Fruit fly (Drosophila melanogaster): Measurements from ENCODE around the gene CG4935.

dm6 chr2L:16234817-16235216, 27.1 kb upstream of the CG4935 start:
- TF ChIP-seq vfl (GFP tag; optimal IDR thresholded peaks at IDR 0.05): no peak
- TF ChIP-seq dimm (GFP tag; IDR thresholded peaks at IDR 0.05): no peak
- TF ChIP-seq stwl (tag; optimal IDR thresholded peaks at IDR 0.05): no peak
- no peak for TF ChIP-seq CG13775 (GFP tag; optimal IDR thresholded peaks at IDR 0.05)
- TF ChIP-seq CG3838 (GFP tag; optimal IDR thresholded peaks at IDR 0.05): no peak
- no peak for TF ChIP-seq ERR (GFP tag; optimal IDR thresholded peaks at IDR 0.05)
- no peak for TF ChIP-seq Hr39 (optimal IDR thresholded peaks at IDR 0.05)
- no peak for TF ChIP-seq Ada2b (GFP tag; IDR thresholded peaks at IDR 0.05)
